Fruit fly (Drosophila melanogaster): ENCODE results near the gene CG12728.
A peak's percentile ranks its signal among the peaks of the same experiment; 100 is the strongest.

The CG12728 gene

dm6 chrX:5904377-5905085, 37.9 kb upstream of the CG12728 start:
- TF ChIP-seq CG11617 (GFP tag; optimal IDR thresholded peaks at IDR 0.05) (no peak), Crg-1 (GFP tag; optimal IDR thresholded peaks at IDR 0.05) (no peak), Clk (GFP tag; optimal IDR thresholded peaks at IDR 0.05) (no peak), cic (GFP tag; optimal IDR thresholded peaks at IDR 0.05) (peak; percentile 71), Hr96 (GFP tag; optimal IDR thresholded peaks at IDR 0.05) (no peak), CG7101 (tag; optimal IDR thresholded peaks at IDR 0.05) (no peak), CG14711 (tag; optimal IDR thresholded peaks at IDR 0.05) (no peak), ovo (GFP tag; optimal IDR thresholded peaks at IDR 0.05) (peak; percentile 98), CG7045 (GFP tag; optimal IDR thresholded peaks at IDR 0.05) (no peak), tj (GFP tag; optimal IDR thresholded peaks at IDR 0.05) (peak; percentile 73), cnc (optimal IDR thresholded peaks at IDR 0.05) (no peak), kay (GFP tag; ENCODE audit: borderline replicate concordance) (no peak), CG33017 (tag; optimal IDR thresholded peaks at IDR 0.05) (no peak), pad (GFP tag; optimal IDR thresholded peaks at IDR 0.05) (no peak), CG12768 (GFP tag; optimal IDR thresholded peaks at IDR 0.05) (no peak), bab1 (GFP tag; optimal IDR thresholded peaks at IDR 0.05) (no peak), Mnt (GFP tag; optimal IDR thresholded peaks at IDR 0.05) (peak; percentile 71)

DNA sequence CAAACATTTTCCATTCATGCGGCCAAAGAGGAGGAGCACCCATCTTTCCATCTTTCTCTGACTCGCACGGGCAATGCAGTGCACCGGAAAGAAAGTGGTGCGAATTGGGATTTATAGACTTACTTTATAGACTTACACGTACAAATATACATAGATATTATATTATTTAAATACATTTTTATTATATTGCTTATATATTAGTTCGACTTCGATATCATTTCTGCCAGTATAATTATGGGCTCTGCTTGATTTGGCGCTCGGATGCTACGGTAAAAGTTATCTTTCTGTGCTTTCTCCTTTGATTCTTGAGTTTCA, 37.4 kb upstream of the CG12728 start:
- TF ChIP-seq tj (GFP tag; optimal IDR thresholded peaks at IDR 0.05) = no peak
- TF ChIP-seq CG11617 (GFP tag; optimal IDR thresholded peaks at IDR 0.05) = no peak
- TF ChIP-seq CG5204 (GFP tag; optimal IDR thresholded peaks at IDR 0.05) = no peak
- TF ChIP-seq ovo (GFP tag; optimal IDR thresholded peaks at IDR 0.05) = no peak
- no peak for TF ChIP-seq kay (GFP tag; ENCODE audit: borderline replicate concordance)
- no peak for TF ChIP-seq Mnt (GFP tag; optimal IDR thresholded peaks at IDR 0.05)
- TF ChIP-seq toe (GFP tag; optimal IDR thresholded peaks at IDR 0.05) = no peak
- TF ChIP-seq CG12768 (GFP tag; optimal IDR thresholded peaks at IDR 0.05) = no peak
- TF ChIP-seq CG7101 (tag; optimal IDR thresholded peaks at IDR 0.05) = no peak
- TF ChIP-seq cic (GFP tag; optimal IDR thresholded peaks at IDR 0.05) = no peak
- no peak for TF ChIP-seq CG7045 (GFP tag; optimal IDR thresholded peaks at IDR 0.05)
- TF ChIP-seq pad (GFP tag; optimal IDR thresholded peaks at IDR 0.05) = no peak
- no peak for TF ChIP-seq bab1 (GFP tag; optimal IDR thresholded peaks at IDR 0.05)
- no peak for TF ChIP-seq cnc (optimal IDR thresholded peaks at IDR 0.05)
- TF ChIP-seq Crg-1 (GFP tag; optimal IDR thresholded peaks at IDR 0.05) = no peak
- TF ChIP-seq Hr96 (GFP tag; optimal IDR thresholded peaks at IDR 0.05) = no peak
- no peak for TF ChIP-seq CG1620 (GFP tag; optimal IDR thresholded peaks at IDR 0.05)
- TF ChIP-seq Clk (GFP tag; optimal IDR thresholded peaks at IDR 0.05) = no peak

dm6 chrX:5905446-5905845, 37.0 kb upstream of the CG12728 start, which contains the start of gene CG4020:
TSS of gene CG4020 (plus strand) at chrX:5905746.
- no peak for TF ChIP-seq pad (GFP tag; optimal IDR thresholded peaks at IDR 0.05)
- no peak for TF ChIP-seq Mnt (GFP tag; optimal IDR thresholded peaks at IDR 0.05)
- no peak for TF ChIP-seq CG5204 (GFP tag; optimal IDR thresholded peaks at IDR 0.05)

dm6 chrX:5907916-5908315, 34.5 kb upstream of the CG12728 start, which contains the start of gene CG12236:
TSS of gene CG12236 (plus strand) at chrX:5908135.
- TF ChIP-seq CG14711 (tag; optimal IDR thresholded peaks at IDR 0.05) = peak; percentile 63
- TF ChIP-seq kay (GFP tag; ENCODE audit: borderline replicate concordance) = no peak
- no peak for TF ChIP-seq Clk (GFP tag; optimal IDR thresholded peaks at IDR 0.05)
- TF ChIP-seq pad (GFP tag; optimal IDR thresholded peaks at IDR 0.05) = peak; percentile 64
- no peak for TF ChIP-seq toe (GFP tag; optimal IDR thresholded peaks at IDR 0.05)
- TF ChIP-seq Mnt (GFP tag; optimal IDR thresholded peaks at IDR 0.05) = peak; percentile 64
- peak; percentile 65 for TF ChIP-seq CG7101 (tag; optimal IDR thresholded peaks at IDR 0.05)
- no peak for TF ChIP-seq CG5204 (GFP tag; optimal IDR thresholded peaks at IDR 0.05)
- TF ChIP-seq CG11617 (GFP tag; optimal IDR thresholded peaks at IDR 0.05) = peak; percentile 63
- TF ChIP-seq cic (GFP tag; optimal IDR thresholded peaks at IDR 0.05) = peak; percentile 16
- peak; percentile 32 for TF ChIP-seq tj (GFP tag; optimal IDR thresholded peaks at IDR 0.05)
- peak; percentile 27 for TF ChIP-seq ovo (GFP tag; optimal IDR thresholded peaks at IDR 0.05)
- TF ChIP-seq CG1620 (GFP tag; optimal IDR thresholded peaks at IDR 0.05) = peak; percentile 82
- peak; percentile 55 for TF ChIP-seq Crg-1 (GFP tag; optimal IDR thresholded peaks at IDR 0.05)
- TF ChIP-seq Hr96 (GFP tag; optimal IDR thresholded peaks at IDR 0.05) = no peak
- TF ChIP-seq CG7045 (GFP tag; optimal IDR thresholded peaks at IDR 0.05) = no peak
- peak; percentile 85 for TF ChIP-seq bab1 (GFP tag; optimal IDR thresholded peaks at IDR 0.05)
- TF ChIP-seq cnc (optimal IDR thresholded peaks at IDR 0.05) = no peak
- TF ChIP-seq CG12768 (GFP tag; optimal IDR thresholded peaks at IDR 0.05) = peak; percentile 50
- no peak for TF ChIP-seq CG33017 (tag; optimal IDR thresholded peaks at IDR 0.05)

DNA sequence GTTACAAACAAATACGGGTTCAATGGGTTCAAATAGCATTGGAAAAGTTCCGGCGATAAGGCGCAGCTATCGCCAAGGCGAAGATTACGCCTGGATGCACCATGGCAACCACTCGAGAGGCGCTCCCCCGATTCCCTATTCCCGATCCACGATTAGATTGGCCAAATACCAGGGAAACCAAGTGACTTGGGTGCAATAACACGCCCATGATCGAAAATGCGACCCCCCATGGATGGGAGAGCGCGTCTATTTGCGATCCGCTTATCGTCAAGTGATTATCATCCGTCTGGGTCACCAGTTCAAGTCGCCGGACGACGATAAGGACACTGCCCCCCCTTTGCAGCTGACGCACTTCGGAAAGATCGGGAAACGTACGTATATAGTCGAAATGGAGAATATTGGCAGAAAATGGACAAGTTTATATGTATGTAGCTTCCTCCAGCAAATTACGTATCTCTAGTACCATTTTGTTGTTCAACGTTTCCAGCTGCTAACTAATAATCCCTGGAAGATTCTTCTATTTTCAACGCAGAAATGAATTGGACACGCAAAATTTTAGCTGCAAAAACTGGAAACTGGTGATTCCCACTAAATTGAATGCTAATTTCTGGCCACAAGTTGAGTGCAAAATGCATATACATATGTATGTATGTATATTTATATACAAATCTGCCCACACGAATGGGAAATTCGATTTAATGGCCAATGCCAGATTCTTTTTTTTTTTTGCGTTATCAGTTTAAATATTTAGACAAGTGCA, 27.2 kb upstream of the CG12728 start:
- TF ChIP-seq cic (GFP tag; optimal IDR thresholded peaks at IDR 0.05) = peak; percentile 61
- peak; percentile 2 for TF ChIP-seq CG1620 (GFP tag; optimal IDR thresholded peaks at IDR 0.05)
- no peak for TF ChIP-seq Crg-1 (GFP tag; optimal IDR thresholded peaks at IDR 0.05)
- peak; percentile 7 for TF ChIP-seq tj (GFP tag; optimal IDR thresholded peaks at IDR 0.05)
- no peak for TF ChIP-seq CG7045 (GFP tag; optimal IDR thresholded peaks at IDR 0.05)
- TF ChIP-seq bab1 (GFP tag; optimal IDR thresholded peaks at IDR 0.05) = no peak

Data from whole organism, adult.